Worm (Caenorhabditis elegans) whole organism, L4 larva: ENCODE measurements around the gene Y41D4B.24.

Experiments used
- F10B5.3 ChIP-seq: sonication (generic microtip); optimal IDR thresholded peaks from 2 replicates; lab custom pipeline; 2016; ENCODE audit warnings: mild to moderate bottlenecking, missing genetic modification characterization, missing compliant biosample characterization
- T26A8.4 ChIP-seq: fragments of 200-800 bp; sonication (Bioruptor generic); IDR thresholded peaks from 2 replicates; pipeline ENCODE4 v1.3.6; 2022; ENCODE audit warnings: missing genetic modification characterization, missing compliant biosample characterization
- Y105C5A.15 ChIP-seq: fragments of 200-800 bp; sonication (Bioruptor generic); IDR thresholded peaks from 2 replicates; pipeline ENCODE4 v1.3.6; 2022; ENCODE audit warnings: missing genetic modification characterization, missing compliant biosample characterization
- Y75B8A.6 ChIP-seq: fragments of 200-800 bp; sonication (Bioruptor generic); IDR thresholded peaks from 2 replicates; pipeline ENCODE4 v1.3.6; 2022; ENCODE audit warnings: missing genetic modification reagents, missing genetic modification characterization, missing compliant biosample characterization
- ZK546.5 ChIP-seq, 2 experiments: sonication (generic microtip); optimal IDR thresholded peaks; 2 replicates each; lab custom pipeline; 2017; ENCODE audit warnings: missing biosample characterization in 2 of 2, missing genetic modification characterization in 2 of 2
- arid-1 ChIP-seq: fragments of 200-800 bp; sonication (Bioruptor generic); conservative IDR thresholded peaks from 2 replicates; pipeline ENCODE4 v1.3.6; 2022; ENCODE audit warnings: missing genetic modification reagents, missing genetic modification characterization, missing compliant biosample characterization
- attf-4 ChIP-seq: sonication (generic microtip); optimal IDR thresholded peaks from 3 replicates; lab custom pipeline; 2017; ENCODE audit warnings: missing biosample characterization, missing genetic modification characterization
- ceh-20 ChIP-seq: fragments of 200-800 bp; sonication (Bioruptor generic); IDR thresholded peaks from 2 replicates; pipeline ENCODE4 v1.3.6; 2022; ENCODE audit warnings: missing genetic modification reagents, missing genetic modification characterization, missing compliant biosample characterization
- ceh-32 ChIP-seq: sonication (generic microtip); optimal IDR thresholded peaks from 2 replicates; lab custom pipeline; 2016; ENCODE audit warnings: mild to moderate bottlenecking, missing genetic modification characterization, missing compliant biosample characterization; ENCODE audit not compliant: poor library complexity
- daf-12 ChIP-seq: fragments of 150-350 bp; optimal IDR thresholded peaks from 2 replicates; lab custom pipeline; 2014; ENCODE audit warnings: missing biosample characterization, missing genetic modification reagents, missing genetic modification characterization
- daf-16 ChIP-seq, 3 experiments: sonication (generic microtip); optimal IDR thresholded peaks; 2 replicates each; lab custom pipeline; 2016 to 2017; ENCODE audit warnings: missing genetic modification characterization in 3 of 3, missing genetic modification reagents in 3 of 3, mild to moderate bottlenecking in 2 of 3, missing compliant biosample characterization in 2 of 3, missing biosample characterization in 1 of 3, moderate library complexity in 1 of 3
- dmd-6 ChIP-seq: fragments of 200-800 bp; sonication (Bioruptor generic); IDR thresholded peaks from 2 replicates; pipeline ENCODE4 v1.3.6; 2022; ENCODE audit warnings: missing genetic modification reagents, missing genetic modification characterization, missing compliant biosample characterization
- dmd-8 ChIP-seq: fragments of 200-800 bp; sonication (Bioruptor generic); IDR thresholded peaks from 2 replicates; pipeline ENCODE4 v1.3.6; 2022; ENCODE audit warnings: missing genetic modification characterization, missing compliant biosample characterization
- dmd-9 ChIP-seq: fragments of 200-800 bp; sonication (Bioruptor generic); IDR thresholded peaks from 2 replicates; pipeline ENCODE4 v1.3.6; 2022; ENCODE audit warnings: missing genetic modification reagents, missing genetic modification characterization, missing compliant biosample characterization
- dpl-1 ChIP-seq: fragments of 150-350 bp; optimal IDR thresholded peaks from 2 replicates; lab custom pipeline; 2014; ENCODE audit warnings: missing biosample characterization, missing genetic modification reagents, missing genetic modification characterization
- duxl-1 ChIP-seq: sonication (generic microtip); optimal IDR thresholded peaks from 2 replicates; lab custom pipeline; 2016; ENCODE audit warnings: mild to moderate bottlenecking, missing genetic modification characterization, moderate library complexity, missing compliant biosample characterization; ENCODE audit not compliant: poor library complexity
- dve-1 ChIP-seq: sonication (generic microtip); optimal IDR thresholded peaks from 2 replicates; lab custom pipeline; 2017; ENCODE audit warnings: antibody characterized with exemption, mild to moderate bottlenecking, missing genetic modification characterization, missing compliant biosample characterization; ENCODE audit not compliant: insufficient read depth
- egl-43 ChIP-seq: fragments of 200-800 bp; sonication (Bioruptor generic); IDR thresholded peaks from 2 replicates; pipeline ENCODE4 v1.3.6; 2022; ENCODE audit warnings: missing genetic modification reagents, missing genetic modification characterization, missing compliant biosample characterization
- fkh-10 ChIP-seq: fragments of 150-350 bp; optimal IDR thresholded peaks from 2 replicates; lab custom pipeline; 2014; ENCODE audit warnings: missing biosample characterization, missing genetic modification reagents, missing genetic modification characterization
- hif-1 ChIP-seq, 2 experiments: sonication (generic microtip); optimal IDR thresholded peaks; 2 replicates each; lab custom pipeline; 2016 to 2017; ENCODE audit warnings: missing compliant biosample characterization in 2 of 2, missing genetic modification characterization in 2 of 2, missing genetic modification reagents in 2 of 2, missing genotype in 2 of 2, mild to moderate bottlenecking in 1 of 2
- hlh-11 ChIP-seq: fragments of 200-800 bp; sonication (Bioruptor generic); optimal IDR thresholded peaks from 2 replicates; lab custom pipeline; 2018; ENCODE audit warnings: mild to moderate bottlenecking, missing genetic modification characterization, missing compliant biosample characterization
- jun-1 ChIP-seq: fragments of 150-350 bp; optimal IDR thresholded peaks from 2 replicates; lab custom pipeline; 2014; ENCODE audit warnings: missing biosample characterization, missing genetic modification reagents, missing genetic modification characterization
- lin-1 ChIP-seq: fragments of 200-800 bp; sonication (Bioruptor generic); IDR thresholded peaks from 2 replicates; pipeline ENCODE4 v1.3.6; 2022; ENCODE audit warnings: missing genetic modification reagents, missing genetic modification characterization, missing compliant biosample characterization
- lin-13 ChIP-seq: fragments of 150-350 bp; optimal IDR thresholded peaks from 2 replicates; lab custom pipeline; 2014; ENCODE audit warnings: missing biosample characterization, missing genetic modification reagents, missing genetic modification characterization
- lin-38 ChIP-seq: fragments of 200-800 bp; sonication (Bioruptor generic); IDR thresholded peaks from 2 replicates; pipeline ENCODE4 v1.3.6; 2022; ENCODE audit warnings: missing genetic modification reagents, missing genetic modification characterization, missing compliant biosample characterization
- madf-5 ChIP-seq, 2 experiments: fragments of 200-800 bp; sonication (Bioruptor generic); IDR thresholded peaks; 2 replicates each; pipeline ENCODE4 v1.3.6; 2022; ENCODE audit warnings: missing compliant biosample characterization in 2 of 2, missing genetic modification characterization in 2 of 2
- mes-2 ChIP-seq: sonication (generic microtip); optimal IDR thresholded peaks from 2 replicates; lab custom pipeline; 2016; ENCODE audit warnings: missing genotype, mild to moderate bottlenecking, missing genetic modification characterization, missing compliant biosample characterization; ENCODE audit not compliant: poor library complexity, severe bottlenecking
- mxl-2 ChIP-seq: fragments of 200-800 bp; sonication (Bioruptor generic); conservative IDR thresholded peaks from 2 replicates; pipeline ENCODE4 v1.3.6; 2022; ENCODE audit warnings: missing genetic modification reagents, missing genetic modification characterization, missing compliant biosample characterization
- nhr-10 ChIP-seq: fragments of 150-350 bp; optimal IDR thresholded peaks from 2 replicates; lab custom pipeline; 2014; ENCODE audit warnings: missing biosample characterization, missing genetic modification characterization
- nhr-102 ChIP-seq: sonication (generic microtip); optimal IDR thresholded peaks from 2 replicates; lab custom pipeline; 2016; ENCODE audit warnings: mild to moderate bottlenecking, missing genetic modification characterization, moderate library complexity, missing compliant biosample characterization
- nhr-25 ChIP-seq: sonication (generic microtip); optimal IDR thresholded peaks from 2 replicates; lab custom pipeline; 2017; ENCODE audit warnings: missing genetic modification characterization, mild to moderate bottlenecking, missing compliant biosample characterization, antibody characterized with exemption, moderate library complexity, borderline replicate concordance; ENCODE audit not compliant: insufficient read depth
- nhr-41 ChIP-seq: fragments of 200-800 bp; sonication (Bioruptor generic); IDR thresholded peaks from 2 replicates; pipeline ENCODE4 v1.3.6; 2022; ENCODE audit warnings: missing genetic modification reagents, missing genetic modification characterization, missing compliant biosample characterization
- nhr-42 ChIP-seq: fragments of 200-800 bp; sonication (Bioruptor generic); IDR thresholded peaks from 2 replicates; pipeline ENCODE4 v1.3.6; 2022; ENCODE audit warnings: missing genetic modification characterization, missing compliant biosample characterization
- nhr-48 ChIP-seq: sonication (generic microtip); optimal IDR thresholded peaks from 2 replicates; lab custom pipeline; 2016; ENCODE audit warnings: mild to moderate bottlenecking, missing genetic modification characterization, missing compliant biosample characterization
- nhr-6 ChIP-seq: fragments of 150-350 bp; optimal IDR thresholded peaks from 2 replicates; lab custom pipeline; 2014; ENCODE audit warnings: missing biosample characterization, missing genetic modification characterization
- nhr-76 ChIP-seq: fragments of 150-350 bp; optimal IDR thresholded peaks from 2 replicates; lab custom pipeline; 2014; ENCODE audit warnings: missing biosample characterization, missing genetic modification characterization
- nhr-77 ChIP-seq: fragments of 150-350 bp; optimal IDR thresholded peaks from 2 replicates; lab custom pipeline; 2014; ENCODE audit warnings: missing biosample characterization, missing genetic modification characterization
- pqm-1 ChIP-seq: sonication (generic microtip); optimal IDR thresholded peaks from 2 replicates; lab custom pipeline; 2017; ENCODE audit warnings: missing biosample characterization, missing genetic modification characterization
- set-16 ChIP-seq: fragments of 200-800 bp; sonication (Bioruptor generic); IDR thresholded peaks from 2 replicates; pipeline ENCODE4 v1.3.6; 2022; ENCODE audit warnings: missing genetic modification reagents, missing genetic modification characterization, missing compliant biosample characterization
- tra-1 ChIP-seq: fragments of 200-800 bp; sonication (Bioruptor generic); IDR thresholded peaks from 2 replicates; pipeline ENCODE4 v1.3.6; 2022; ENCODE audit warnings: missing genetic modification reagents, missing genetic modification characterization, missing compliant biosample characterization
- unc-130 ChIP-seq: sonication (generic microtip); optimal IDR thresholded peaks from 2 replicates; lab custom pipeline; 2016; ENCODE audit warnings: missing genetic modification reagents, missing genetic modification characterization, missing compliant biosample characterization
- zip-11 ChIP-seq: fragments of 200-800 bp; sonication (Bioruptor generic); IDR thresholded peaks from 2 replicates; pipeline ENCODE4 v1.3.6; 2022; ENCODE audit warnings: missing genetic modification characterization, missing compliant biosample characterization
- zip-2 ChIP-seq: fragments of 150-350 bp; optimal IDR thresholded peaks from 2 replicates; lab custom pipeline; 2014; ENCODE audit warnings: missing biosample characterization, missing genetic modification characterization
- ztf-11 ChIP-seq: fragments of 150-350 bp; optimal IDR thresholded peaks from 2 replicates; lab custom pipeline; 2014; ENCODE audit warnings: missing biosample characterization, missing genetic modification characterization
- ztf-7 ChIP-seq: fragments of 150-350 bp; optimal IDR thresholded peaks from 2 replicates; lab custom pipeline; 2014; ENCODE audit warnings: missing biosample characterization, missing genetic modification characterization

Y41D4B.24 gene

ce11 chrIV:1709695-1710315, 27.8 kb upstream of the Y41D4B.24 start, which contains the start of the genes pbs-1 and K08D12.3 (continued):
- TF ChIP-seq T26A8.4 (GFP tag; lab: Robert Waterston, UW) (peak; percentile 76), nhr-102 (tag; lab: Kevin White, UChicago) (peak; percentile 75), hlh-11 (tag; lab: Kevin White, UChicago) (peak; percentile 79), nhr-77 (tag; lab: Kevin White, UChicago) (peak; percentile 14), nhr-48 (tag; lab: Kevin White, UChicago) (peak; percentile 6), dmd-9 (no peak), ztf-11 (no peak), nhr-42 (GFP tag; lab: Robert Waterston, UW) (0 out of 2 replicates have a peak, but pooled peaks have one; percentile 26), ztf-7 (tag; lab: Kevin White, UChicago) (peak; percentile 35), tra-1 (no peak), attf-4 (no peak)

ce11 chrIV:1709002-1709401, 27.0 kb upstream of the Y41D4B.24 start:
- no peak for TF ChIP-seq ZK546.5 (tag; optimal IDR thresholded peaks at IDR 0.05; lab: Kevin White, UChicago)
- no peak for TF ChIP-seq nhr-41
- TF ChIP-seq dmd-8 (GFP tag; lab: Robert Waterston, UW): 0 out of 2 replicates have a peak, but pooled peaks have one; percentile 42
- TF ChIP-seq set-16 (GFP tag; lab: Robert Waterston, UW): peak; percentile 96
- 0 out of 2 replicates have a peak, but pooled peaks have one; percentile 6 for TF ChIP-seq egl-43 (GFP tag; lab: Robert Waterston, UW)
- TF ChIP-seq arid-1 (GFP tag; lab: Robert Waterston, UW): no peak

DNA sequence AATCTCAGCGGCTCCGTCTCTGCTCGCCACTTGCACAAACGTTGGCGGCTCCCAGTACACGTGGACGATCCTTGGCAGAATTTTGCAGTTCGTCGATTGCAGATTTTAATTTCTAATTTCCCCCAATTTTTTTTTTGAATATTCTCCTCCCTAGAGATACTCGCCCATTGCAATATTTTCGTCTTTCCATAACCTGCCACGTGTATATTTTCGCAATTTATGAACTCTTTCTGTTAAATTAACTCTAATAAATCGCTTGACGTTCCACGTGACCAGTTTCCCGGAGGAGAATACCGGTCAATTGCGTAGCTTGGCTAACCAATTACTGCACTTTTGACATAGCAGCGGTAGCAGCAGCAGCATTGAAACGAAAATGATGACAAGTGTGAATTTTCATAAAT, 26.5 kb upstream of the Y41D4B.24 start:
- TF ChIP-seq tra-1 (no peak), zip-2 (tag; lab: Kevin White, UChicago) (no peak), nhr-10 (tag; lab: Kevin White, UChicago) (no peak), ceh-32 (no peak), Y75B8A.6 (GFP tag; lab: Robert Waterston, UW) (no peak), fkh-10 (GFP tag; lab: Kevin White, UChicago) (no peak), mxl-2 (GFP tag; lab: Robert Waterston, UW) (no peak), Y105C5A.15 (no peak), duxl-1 (tag; lab: Kevin White, UChicago) (peak; percentile 20), daf-16 (GFP tag; optimal IDR thresholded peaks at IDR 0.05; lab: Kevin White, UChicago) (no peak), daf-16 (tag; optimal IDR thresholded peaks at IDR 0.05; lab: Kevin White, UChicago) (peak; percentile 30), set-16 (GFP tag; lab: Robert Waterston, UW) (no peak), nhr-76 (tag; lab: Kevin White, UChicago) (no peak), nhr-6 (tag; lab: Kevin White, UChicago) (no peak), lin-13 (GFP tag; lab: Kevin White, UChicago) (peak; percentile 35), jun-1 (tag; lab: Kevin White, UChicago) (no peak), nhr-41 (no peak), lin-1 (GFP tag; lab: Robert Waterston, UW) (no peak), dmd-6 (GFP tag; lab: Robert Waterston, UW) (no peak), zip-11 (GFP tag; lab: Robert Waterston, UW) (no peak), T26A8.4 (GFP tag; lab: Robert Waterston, UW) (peak; percentile 46), ztf-7 (tag; lab: Kevin White, UChicago) (no peak), hif-1 (tag; optimal IDR thresholded peaks at IDR 0.05; lab: Kevin White, UChicago) (no peak), lin-38 (GFP tag; lab: Robert Waterston, UW) (peak; percentile 67), nhr-25 (tag; lab: Kevin White, UChicago) (peak; percentile 5), ceh-20 (GFP tag; lab: Robert Waterston, UW) (no peak), nhr-48 (tag; lab: Kevin White, UChicago) (peak; percentile 5), dve-1 (tag; lab: Kevin White, UChicago) (peak; percentile 44), mes-2 (tag; lab: Kevin White, UChicago) (peak; percentile 20), hlh-11 (tag; lab: Kevin White, UChicago) (no peak), unc-130 (GFP tag; lab: Kevin White, UChicago) (no peak), pqm-1 (no peak), madf-5 (GFP tag; IDR thresholded peaks at IDR 0.05; lab: Robert Waterston, UW) (no peak), daf-12 (tag; lab: Kevin White, UChicago) (no peak), dpl-1 (GFP tag; lab: Kevin White, UChicago) (no peak), F10B5.3 (tag; lab: Kevin White, UChicago) (no peak)
